Worm (Caenorhabditis elegans) whole organism, L4 larva: ENCODE data around the gene C34F6.5.

Experiments
- F44E2.7 ChIP-seq: fragments of 200-800 bp; sonication (Bioruptor generic); IDR thresholded peaks from 2 replicates; pipeline ENCODE4 v2.1.2; 2022; ENCODE audit warnings: missing genetic modification characterization, missing compliant biosample characterization
- T26A8.4 ChIP-seq: fragments of 200-800 bp; sonication (Bioruptor generic); IDR thresholded peaks from 2 replicates; pipeline ENCODE4 v1.3.6; 2022; ENCODE audit warnings: missing genetic modification characterization, missing compliant biosample characterization
- ZK337.2 ChIP-seq: fragments of 200-800 bp; sonication (Bioruptor generic); IDR thresholded peaks from 2 replicates; pipeline ENCODE4 v1.3.6; 2022; ENCODE audit warnings: missing genetic modification reagents, missing genetic modification characterization, missing compliant biosample characterization
- ZK546.5 ChIP-seq, 2 experiments: sonication (generic microtip); optimal IDR thresholded peaks; 2 replicates each; lab custom pipeline; 2017; ENCODE audit warnings: missing biosample characterization in 2 of 2, missing genetic modification characterization in 2 of 2
- aha-1 ChIP-seq: fragments of 150-350 bp; peaks from one replicate; lab custom pipeline; 2014; ENCODE audit warnings: missing biosample characterization, missing genetic modification characterization
- aly-2 ChIP-seq: sonication (generic microtip); optimal IDR thresholded peaks from 2 replicates; lab custom pipeline; 2018; ENCODE audit warnings: missing biosample characterization, missing genetic modification characterization
- ama-1 ChIP-seq: fragments of 150-350 bp; optimal IDR thresholded peaks from 2 replicates; lab custom pipeline; 2014; ENCODE audit warnings: inconsistent platforms, mixed read lengths
- attf-4 ChIP-seq: sonication (generic microtip); optimal IDR thresholded peaks from 3 replicates; lab custom pipeline; 2017; ENCODE audit warnings: missing biosample characterization, missing genetic modification characterization
- ceh-20 ChIP-seq: fragments of 200-800 bp; sonication (Bioruptor generic); IDR thresholded peaks from 2 replicates; pipeline ENCODE4 v1.3.6; 2022; ENCODE audit warnings: missing genetic modification reagents, missing genetic modification characterization, missing compliant biosample characterization
- ceh-44 ChIP-seq: fragments of 200-800 bp; sonication (Bioruptor generic); IDR thresholded peaks from 2 replicates; pipeline ENCODE4 v1.3.6; 2022; ENCODE audit warnings: missing genetic modification reagents, missing genetic modification characterization, missing compliant biosample characterization
- ceh-82 ChIP-seq: sonication (generic microtip); optimal IDR thresholded peaks from 2 replicates; lab custom pipeline; 2017; ENCODE audit warnings: missing biosample characterization, missing genetic modification characterization
- ces-1 ChIP-seq: fragments of 150-350 bp; sonication (generic microtip); optimal IDR thresholded peaks from 4 replicates; lab custom pipeline; 2014; ENCODE audit warnings: missing biosample characterization, missing genetic modification reagents, missing genetic modification characterization
- ctbp-1 ChIP-seq: fragments of 200-800 bp; sonication (Bioruptor generic); IDR thresholded peaks from 2 replicates; pipeline ENCODE4 v1.3.6; 2022; ENCODE audit warnings: missing genetic modification reagents, missing genetic modification characterization, missing compliant biosample characterization
- dmd-6 ChIP-seq: fragments of 200-800 bp; sonication (Bioruptor generic); IDR thresholded peaks from 2 replicates; pipeline ENCODE4 v1.3.6; 2022; ENCODE audit warnings: missing genetic modification reagents, missing genetic modification characterization, missing compliant biosample characterization
- dpl-1 ChIP-seq: fragments of 150-350 bp; optimal IDR thresholded peaks from 2 replicates; lab custom pipeline; 2014; ENCODE audit warnings: missing biosample characterization, missing genetic modification reagents, missing genetic modification characterization
- duxl-1 ChIP-seq: sonication (generic microtip); optimal IDR thresholded peaks from 2 replicates; lab custom pipeline; 2016; ENCODE audit warnings: mild to moderate bottlenecking, missing genetic modification characterization, moderate library complexity, missing compliant biosample characterization; ENCODE audit not compliant: poor library complexity
- dve-1 ChIP-seq: sonication (generic microtip); optimal IDR thresholded peaks from 2 replicates; lab custom pipeline; 2017; ENCODE audit warnings: antibody characterized with exemption, mild to moderate bottlenecking, missing genetic modification characterization, missing compliant biosample characterization; ENCODE audit not compliant: insufficient read depth
- fkh-10 ChIP-seq: fragments of 150-350 bp; optimal IDR thresholded peaks from 2 replicates; lab custom pipeline; 2014; ENCODE audit warnings: missing biosample characterization, missing genetic modification reagents, missing genetic modification characterization
- hlh-11 ChIP-seq: fragments of 200-800 bp; sonication (Bioruptor generic); optimal IDR thresholded peaks from 2 replicates; lab custom pipeline; 2018; ENCODE audit warnings: mild to moderate bottlenecking, missing genetic modification characterization, missing compliant biosample characterization
- hlh-30 ChIP-seq: sonication (generic microtip); optimal IDR thresholded peaks from 2 replicates; lab custom pipeline; 2017; ENCODE audit warnings: antibody characterized with exemption, mild to moderate bottlenecking, missing genetic modification characterization, missing compliant biosample characterization; ENCODE audit not compliant: insufficient read depth
- lin-29 ChIP-seq: fragments of 200-800 bp; sonication (Bioruptor generic); IDR thresholded peaks from 2 replicates; pipeline ENCODE4 v1.3.6; 2022; ENCODE audit warnings: missing genetic modification reagents, missing genetic modification characterization, missing compliant biosample characterization
- lin-39 ChIP-seq: fragments of 150-350 bp; optimal IDR thresholded peaks from 2 replicates; lab custom pipeline; 2014; ENCODE audit warnings: missing biosample characterization, missing genetic modification reagents, missing genetic modification characterization
- lir-3 ChIP-seq: sonication (generic microtip); optimal IDR thresholded peaks from 2 replicates; lab custom pipeline; 2016; ENCODE audit warnings: mild to moderate bottlenecking, missing genetic modification characterization, missing compliant biosample characterization
- lsy-2 ChIP-seq, 2 experiments: fragments of 150-350 bp in 1 of 2; sonication (generic microtip) in 1 of 2; optimal IDR thresholded peaks; 2 replicates each; lab custom pipeline; 2014 to 2017; ENCODE audit warnings: missing biosample characterization in 2 of 2, missing genetic modification characterization in 2 of 2
- madf-5 ChIP-seq, 2 experiments: fragments of 200-800 bp; sonication (Bioruptor generic); IDR thresholded peaks; 2 replicates each; pipeline ENCODE4 v1.3.6; 2022; ENCODE audit warnings: missing compliant biosample characterization in 2 of 2, missing genetic modification characterization in 2 of 2
- madf-9 ChIP-seq: fragments of 200-800 bp; sonication (Bioruptor generic); conservative IDR thresholded peaks from 2 replicates; pipeline ENCODE4 v1.3.6; 2022; ENCODE audit warnings: missing genetic modification reagents, missing genetic modification characterization, missing compliant biosample characterization
- mdl-1 ChIP-seq, 2 experiments: fragments of 150-350 bp in 1 of 2; sonication (generic microtip) in 1 of 2; optimal IDR thresholded peaks; 2 replicates each; lab custom pipeline; 2014 to 2017; ENCODE audit warnings: missing biosample characterization in 2 of 2, missing genetic modification characterization in 2 of 2
- mxl-3 ChIP-seq: fragments of 200-800 bp; sonication (Bioruptor generic); optimal IDR thresholded peaks from 2 replicates; lab custom pipeline; 2018; ENCODE audit warnings: mild to moderate bottlenecking, missing genetic modification characterization, missing compliant biosample characterization
- nhr-11 ChIP-seq: fragments of 150-350 bp; optimal IDR thresholded peaks from 2 replicates; lab custom pipeline; 2014; ENCODE audit warnings: missing biosample characterization, missing genetic modification characterization
- nhr-111 ChIP-seq: fragments of 200-800 bp; sonication (Bioruptor generic); optimal IDR thresholded peaks from 2 replicates; lab custom pipeline; 2018; ENCODE audit warnings: mild to moderate bottlenecking, missing genetic modification characterization, missing compliant biosample characterization
- nhr-28 ChIP-seq: fragments of 150-350 bp; optimal IDR thresholded peaks from 2 replicates; lab custom pipeline; 2014; ENCODE audit warnings: missing biosample characterization, missing genetic modification characterization
- nhr-48 ChIP-seq: sonication (generic microtip); optimal IDR thresholded peaks from 2 replicates; lab custom pipeline; 2016; ENCODE audit warnings: mild to moderate bottlenecking, missing genetic modification characterization, missing compliant biosample characterization
- nhr-6 ChIP-seq: fragments of 150-350 bp; optimal IDR thresholded peaks from 2 replicates; lab custom pipeline; 2014; ENCODE audit warnings: missing biosample characterization, missing genetic modification characterization
- pha-4 ChIP-seq, 2 experiments: fragments of 150-350 bp in 1 of 2; fragments of 200-800 bp in 1 of 2; sonication (Bioruptor generic) in 1 of 2; IDR thresholded peaks in 1 of 2; optimal IDR thresholded peaks in 1 of 2; 2 replicates each; pipeline versions ENCODE4 v1.3.6 to Lab custom; 2014 to 2022; ENCODE audit warnings: missing genetic modification characterization in 2 of 2, missing genetic modification reagents in 2 of 2, missing biosample characterization in 1 of 2, missing compliant biosample characterization in 1 of 2
- rbr-2 ChIP-seq: sonication (generic microtip); optimal IDR thresholded peaks from 2 replicates; lab custom pipeline; 2016; ENCODE audit warnings: missing genotype, missing genetic modification characterization, missing compliant biosample characterization
- sdz-12 ChIP-seq: fragments of 200-800 bp; sonication (Bioruptor generic); optimal IDR thresholded peaks from 2 replicates; lab custom pipeline; 2018; ENCODE audit warnings: mild to moderate bottlenecking, missing genetic modification characterization, missing compliant biosample characterization
- spr-1 ChIP-seq: sonication (generic microtip); optimal IDR thresholded peaks from 2 replicates; lab custom pipeline; 2016; ENCODE audit warnings: mild to moderate bottlenecking, missing genetic modification characterization, missing compliant biosample characterization
- tag-97 ChIP-seq: fragments of 200-800 bp; sonication (Bioruptor generic); IDR thresholded peaks from 2 replicates; pipeline ENCODE4 v1.3.6; 2022; ENCODE audit warnings: missing genetic modification characterization, missing compliant biosample characterization
- unc-39 ChIP-seq: sonication (generic microtip); optimal IDR thresholded peaks from 2 replicates; lab custom pipeline; 2017; ENCODE audit warnings: missing biosample characterization, missing genetic modification characterization
- unc-62 ChIP-seq, 3 experiments: fragments of 150-350 bp in 1 of 3; sonication (generic microtip); optimal IDR thresholded peaks in 2 of 3; peaks in 1 of 3; 1 replicate in 1 of 3; 2 replicates in 2 of 3; lab custom pipeline; 2014 to 2017; ENCODE audit warnings: missing biosample characterization in 3 of 3, missing genetic modification characterization in 3 of 3, missing genetic modification reagents in 3 of 3, missing genotype in 1 of 3
- zag-1 ChIP-seq: fragments of 150-350 bp; optimal IDR thresholded peaks from 2 replicates; lab custom pipeline; 2014; ENCODE audit warnings: missing biosample characterization, missing genetic modification characterization
- zfp-3 ChIP-seq: fragments of 200-800 bp; sonication (Bioruptor generic); conservative IDR thresholded peaks from 2 replicates; pipeline ENCODE4 v1.3.6; 2022; ENCODE audit warnings: missing genetic modification reagents, missing genetic modification characterization, missing compliant biosample characterization
- ztf-11 ChIP-seq: fragments of 150-350 bp; optimal IDR thresholded peaks from 2 replicates; lab custom pipeline; 2014; ENCODE audit warnings: missing biosample characterization, missing genetic modification characterization

The C34F6.5 gene

ce11 chrX:11249392-11249791 is 40.7 kb upstream of the C34F6.5 start:
- TF ChIP-seq aly-2 (tag; lab: Kevin White, UChicago) (no peak), mdl-1 (tag; optimal IDR thresholded peaks at IDR 0.05; lab: Kevin White, UChicago) (peak in 1 of 2 experiments; percentile 36), nhr-6 (no peak), fkh-10 (GFP tag; lab: Kevin White, UChicago) (no peak), aha-1 (tag; lab: Kevin White, UChicago) (peak; percentile 3), ama-1 (lab: Kevin White, UChicago) (no peak)

- TF ChIP-seq aha-1 (tag; lab: Kevin White, UChicago) (peak; percentile 37), lin-29 (GFP tag; lab: Robert Waterston, UW) (0 out of 2 replicates have a peak, but pooled peaks have one; percentile 30), dpl-1 (no peak), duxl-1 (no peak), mxl-3 (peak; percentile 67), madf-9 (GFP tag; lab: Robert Waterston, UW) (peak; percentile 87), spr-1 (no peak), ZK337.2 (GFP tag; lab: Robert Waterston, UW) (no peak), pha-4 (GFP tag; IDR thresholded peaks at IDR 0.05; lab: Robert Waterston, UW) (no peak), pha-4 (tag; optimal IDR thresholded peaks at IDR 0.05; lab: Kevin White, UChicago) (no peak), hlh-11 (peak; percentile 88), nhr-28 (peak; percentile 55), nhr-48 (peak; percentile 76), mdl-1 (tag; optimal IDR thresholded peaks at IDR 0.05; lab: Kevin White, UChicago) (peak; percentile 31 to 46), hlh-30 (peak; percentile 79)
- TF ChIP-seq, all 104 proteins: peak for 9
These were observed 39.4 kb upstream of the C34F6.5 start for ce11 chrX:11248083-11248482.

- TF ChIP-seq dmd-6 (GFP tag; lab: Robert Waterston, UW) (no peak), zfp-3 (GFP tag; lab: Robert Waterston, UW) (no peak), ceh-44 (GFP tag; lab: Robert Waterston, UW) (no peak), lsy-2 (tag; optimal IDR thresholded peaks at IDR 0.05; lab: Kevin White, UChicago) (no peak), nhr-111 (GFP tag; lab: Kevin White, UChicago) (no peak), sdz-12 (GFP tag; lab: Kevin White, UChicago) (no peak), nhr-11 (tag; lab: Kevin White, UChicago) (no peak), madf-5 (GFP tag; IDR thresholded peaks at IDR 0.05; lab: Robert Waterston, UW) (no peak), zag-1 (tag; lab: Kevin White, UChicago) (no peak), lin-39 (tag; lab: Kevin White, UChicago) (no peak), lir-3 (tag; lab: Kevin White, UChicago) (no peak), nhr-48 (no peak), ces-1 (GFP tag; lab: Kevin White, UChicago) (no peak), attf-4 (tag; lab: Kevin White, UChicago) (no peak), T26A8.4 (GFP tag; lab: Robert Waterston, UW) (no peak)
- TF ChIP-seq, all 104 proteins: peak for 0
These were observed 36.4 kb upstream of the C34F6.5 start for ce11 chrX:11245056-11245455.

- TF ChIP-seq aha-1 (tag; lab: Kevin White, UChicago) (peak; percentile 72), unc-62 (GFP tag; optimal IDR thresholded peaks at IDR 0.05 in 1 of 2; lab: Kevin White, UChicago) (peak in 1 of 2 experiments; percentile 75), unc-62 (tag; optimal IDR thresholded peaks at IDR 0.05; lab: Kevin White, UChicago) (no peak), ceh-20 (GFP tag; lab: Robert Waterston, UW) (no peak)
These were observed 34.9 kb upstream of the C34F6.5 start for ce11 chrX:11243604-11244003.

- TF ChIP-seq fkh-10 (GFP tag; lab: Kevin White, UChicago), result no peak
- TF ChIP-seq dve-1, result no peak
- TF ChIP-seq lsy-2 (tag; optimal IDR thresholded peaks at IDR 0.05; lab: Kevin White, UChicago), result peak in 1 of 2 experiments; percentile 32
- TF ChIP-seq rbr-2 (tag; lab: Kevin White, UChicago), result peak; percentile 1
- TF ChIP-seq F44E2.7 (GFP tag; lab: Robert Waterston, UW), result no peak
- no peak for TF ChIP-seq ZK546.5 (tag; optimal IDR thresholded peaks at IDR 0.05; lab: Kevin White, UChicago)
- peak in 1 of 2 experiments; percentile 41 for TF ChIP-seq mdl-1 (tag; optimal IDR thresholded peaks at IDR 0.05; lab: Kevin White, UChicago)
- no peak for TF ChIP-seq ceh-82 (tag; lab: Kevin White, UChicago)
- TF ChIP-seq dmd-6 (GFP tag; lab: Robert Waterston, UW), result no peak
- TF ChIP-seq ztf-11 (tag; lab: Kevin White, UChicago), result no peak
- peak; percentile 33 for TF ChIP-seq hlh-30
- peak in 1 of 2 experiments; percentile 68 for TF ChIP-seq unc-62 (GFP tag; optimal IDR thresholded peaks at IDR 0.05 in 1 of 2; lab: Kevin White, UChicago)
- no peak for TF ChIP-seq unc-62 (tag; optimal IDR thresholded peaks at IDR 0.05; lab: Kevin White, UChicago)
- TF ChIP-seq ctbp-1 (GFP tag; lab: Robert Waterston, UW), result 0 out of 2 replicates have a peak, but pooled peaks have one; percentile 30
- no peak for TF ChIP-seq tag-97
- TF ChIP-seq unc-39, result no peak
- no peak for TF ChIP-seq nhr-48
- TF ChIP-seq attf-4 (tag; lab: Kevin White, UChicago), result no peak
These were observed 32.8 kb upstream of the C34F6.5 start for ce11 chrX:11241479-11241878.
